Worm (Caenorhabditis elegans) whole organism, L1 larva: ENCODE measurements around the gene arl-6.

Experiments used
- alr-1 ChIP-seq: fragments of 200-800 bp; sonication (Bioruptor generic); optimal IDR thresholded peaks from 2 replicates; lab custom pipeline; 2018; ENCODE audit warnings: borderline replicate concordance, mild to moderate bottlenecking, missing genetic modification characterization, missing compliant biosample characterization
- egl-27 ChIP-seq, 2 experiments: fragments of 150-350 bp in 1 of 2; sonication (generic microtip); optimal IDR thresholded peaks; 3 replicates each; lab custom pipeline; 2017 to 2018; ENCODE audit warnings: missing biosample characterization in 2 of 2, missing genetic modification characterization in 2 of 2, missing genetic modification reagents in 2 of 2
- grh-1 ChIP-seq: fragments of 200-800 bp; sonication (Bioruptor generic); IDR thresholded peaks from 2 replicates; pipeline ENCODE4 v1.3.6; 2022; ENCODE audit warnings: missing genetic modification reagents, missing genetic modification characterization, missing compliant biosample characterization
- lin-39 ChIP-seq: fragments of 150-350 bp; optimal IDR thresholded peaks from 2 replicates; lab custom pipeline; 2014; ENCODE audit warnings: missing biosample characterization, missing genetic modification reagents, missing genetic modification characterization
- lsy-2 ChIP-seq, 2 experiments: fragments of 150-350 bp; optimal IDR thresholded peaks; 2 replicates each; lab custom pipeline; 2014; ENCODE audit warnings: missing biosample characterization in 2 of 2, missing genetic modification characterization in 2 of 2
- nhr-237 ChIP-seq: fragments of 150-350 bp; optimal IDR thresholded peaks from 2 replicates; lab custom pipeline; 2014; ENCODE audit warnings: missing biosample characterization, missing genetic modification characterization
- nhr-77 ChIP-seq: fragments of 150-350 bp; optimal IDR thresholded peaks from 2 replicates; lab custom pipeline; 2014; ENCODE audit warnings: missing biosample characterization, missing genetic modification characterization
- pqm-1 ChIP-seq: sonication (generic microtip); optimal IDR thresholded peaks from 3 replicates; lab custom pipeline; 2017; ENCODE audit warnings: missing biosample characterization, missing genetic modification characterization
- unc-30 ChIP-seq: sonication (generic microtip); optimal IDR thresholded peaks from 2 replicates; lab custom pipeline; 2017; ENCODE audit warnings: missing biosample characterization, missing genetic modification characterization
- ztf-11 ChIP-seq, 2 experiments: sonication (generic microtip); optimal IDR thresholded peaks; 2 replicates each; lab custom pipeline; 2016 to 2017; ENCODE audit warnings: missing genetic modification characterization in 2 of 2, missing biosample characterization in 1 of 2, missing compliant biosample characterization in 1 of 2
- ztf-4 ChIP-seq: fragments of 150-350 bp; optimal IDR thresholded peaks from 2 replicates; lab custom pipeline; 2014; ENCODE audit warnings: missing biosample characterization, missing genetic modification characterization

ce11 chrIII:4778003-4778402 is 36.6 kb downstream of the arl-6 start, which contains the start of gene B0393.7:
- TF ChIP-seq ztf-4 (tag; lab: Kevin White, UChicago) (no peak), lin-39 (no peak), unc-30 (tag; lab: Kevin White, UChicago) (no peak), alr-1 (tag; lab: Kevin White, UChicago) (no peak), ztf-11 (tag; optimal IDR thresholded peaks at IDR 0.05; lab: Kevin White, UChicago) (no peak), nhr-77 (tag; lab: Kevin White, UChicago) (no peak), lsy-2 (tag; optimal IDR thresholded peaks at IDR 0.05; lab: Kevin White, UChicago) (no peak), pqm-1 (tag; lab: Kevin White, UChicago) (no peak), egl-27 (tag; optimal IDR thresholded peaks at IDR 0.05; lab: Kevin White, UChicago) (no peak), grh-1 (no peak), nhr-237 (tag; lab: Kevin White, UChicago) (no peak)
